Fruit fly (Drosophila melanogaster) whole organism, embryonic: Measurements from ENCODE around the gene Mettl4.

ENCODE experiments used
- Abd-B ChIP-seq: fragments of 200-800 bp; sonication (Bioruptor generic); optimal IDR thresholded peaks from 2 replicates; lab custom pipeline; 2018; ENCODE audit warnings: missing biosample characterization, mild to moderate bottlenecking, missing genetic modification characterization, moderate library complexity
- Awh ChIP-seq: fragments of 200-800 bp; sonication (Bioruptor generic); IDR thresholded peaks from 2 replicates; pipeline ENCODE4, ENCODE4 v1.3.6; 2022; ENCODE audit warnings: missing biosample characterization, missing genetic modification characterization
- Bdp1 ChIP-seq: fragments of 200-800 bp; sonication (Bioruptor generic); optimal IDR thresholded peaks from 3 replicates; lab custom pipeline; 2016; ENCODE audit warnings: missing biosample characterization, missing genetic modification characterization
- C15 ChIP-seq: fragments of 200-800 bp; sonication (Bioruptor generic); IDR thresholded peaks from 3 replicates; pipeline ENCODE4 v1.3.6; 2022; ENCODE audit warnings: missing biosample characterization, missing genetic modification characterization
- CG11560 ChIP-seq: fragments of 200-800 bp; sonication (Bioruptor generic); IDR thresholded peaks from 3 replicates; pipeline ENCODE4 v1.3.6; 2022; ENCODE audit warnings: missing biosample characterization, missing genetic modification characterization
- CG12104 ChIP-seq: fragments of 200-800 bp; sonication (Bioruptor generic); optimal IDR thresholded peaks from 3 replicates; lab custom pipeline; 2016; ENCODE audit warnings: missing biosample characterization, missing genetic modification characterization
- CG12236 ChIP-seq: fragments of 200-800 bp; sonication (Bioruptor generic); optimal IDR thresholded peaks from 2 replicates; lab custom pipeline; 2016; ENCODE audit warnings: missing biosample characterization, missing genetic modification characterization
- CG13624 ChIP-seq: fragments of 200-800 bp; sonication (Bioruptor generic); optimal IDR thresholded peaks from 2 replicates; lab custom pipeline; 2016; ENCODE audit warnings: missing biosample characterization, missing genetic modification characterization
- CG14050 ChIP-seq: fragments of 200-800 bp; sonication (Bioruptor generic); IDR thresholded peaks from 3 replicates; pipeline ENCODE4 v1.3.6; 2022; ENCODE audit warnings: missing biosample characterization, missing genetic modification characterization
- CG14441 ChIP-seq: fragments of 200-800 bp; sonication (Bioruptor generic); IDR thresholded peaks from 2 replicates; pipeline ENCODE4 v1.3.6; 2022; ENCODE audit warnings: missing biosample characterization, missing genetic modification characterization
- CG16863 ChIP-seq: fragments of 200-800 bp; sonication (Bioruptor generic); optimal IDR thresholded peaks from 3 replicates; lab custom pipeline; 2016; ENCODE audit warnings: missing biosample characterization, missing genetic modification characterization
- CG18599 ChIP-seq: fragments of 200-800 bp; sonication (Bioruptor generic); optimal IDR thresholded peaks from 3 replicates; lab custom pipeline; 2017; ENCODE audit warnings: missing biosample characterization, missing genetic modification characterization, mild to moderate bottlenecking, moderate library complexity, missing genetic modification reagents
- CG3163 ChIP-seq: fragments of 200-800 bp; sonication (Bioruptor generic); optimal IDR thresholded peaks from 3 replicates; lab custom pipeline; 2016; ENCODE audit warnings: missing biosample characterization, missing genetic modification characterization
- CG3847 ChIP-seq: fragments of 200-800 bp; sonication (Bioruptor generic); IDR thresholded peaks from 2 replicates; pipeline ENCODE4 v1.3.6; 2022; ENCODE audit warnings: missing biosample characterization, missing genetic modification characterization
- CG4282 ChIP-seq: fragments of 200-800 bp; sonication (Bioruptor generic); optimal IDR thresholded peaks from 2 replicates; lab custom pipeline; 2016; ENCODE audit warnings: missing biosample characterization, missing genetic modification characterization
- CG5245 ChIP-seq: fragments of 200-800 bp; sonication (Bioruptor generic); optimal IDR thresholded peaks from 3 replicates; lab custom pipeline; 2016; ENCODE audit warnings: missing biosample characterization, missing genetic modification characterization
- CG7928 ChIP-seq: fragments of 200-800 bp; sonication (Bioruptor generic); optimal IDR thresholded peaks from 2 replicates; lab custom pipeline; 2017; ENCODE audit warnings: missing biosample characterization, mild to moderate bottlenecking, missing genetic modification characterization
- CTCF ChIP-seq: fragments of 200-800 bp; sonication (Bioruptor generic); optimal IDR thresholded peaks from 2 replicates; lab custom pipeline; 2017; ENCODE audit warnings: missing biosample characterization, mild to moderate bottlenecking, missing genetic modification characterization, moderate library complexity
- Dbx ChIP-seq: fragments of 200-800 bp; sonication (Bioruptor generic); IDR thresholded peaks from 3 replicates; pipeline ENCODE4 v1.3.6; 2022; ENCODE audit warnings: missing biosample characterization, missing genetic modification characterization
- Doc3 ChIP-seq: fragments of 200-800 bp; sonication (Bioruptor generic); IDR thresholded peaks from 3 replicates; pipeline ENCODE4 v1.3.6; 2022; ENCODE audit warnings: missing biosample characterization, missing genetic modification characterization; ENCODE audit not compliant: partially characterized antibody
- Dref ChIP-seq: fragments of 200-800 bp; sonication (Bioruptor generic); IDR thresholded peaks from 2 replicates; pipeline ENCODE4 v1.3.6; 2022; ENCODE audit warnings: missing biosample characterization, missing genetic modification characterization
- Fer1 ChIP-seq: fragments of 200-800 bp; sonication (Bioruptor generic); optimal IDR thresholded peaks from 2 replicates; lab custom pipeline; 2017; ENCODE audit warnings: missing biosample characterization, mild to moderate bottlenecking, missing genetic modification characterization
- Fer3 ChIP-seq: fragments of 200-800 bp; sonication (Bioruptor generic); optimal IDR thresholded peaks from 2 replicates; lab custom pipeline; 2018; ENCODE audit warnings: missing biosample characterization, mild to moderate bottlenecking, missing genetic modification characterization, moderate library complexity
- MESR4 ChIP-seq: fragments of 200-800 bp; sonication (Bioruptor generic); optimal IDR thresholded peaks from 2 replicates; lab custom pipeline; 2018; ENCODE audit warnings: missing biosample characterization, mild to moderate bottlenecking, missing genetic modification characterization, moderate library complexity
- Max ChIP-seq: fragments of 200-800 bp; sonication (Bioruptor generic); optimal IDR thresholded peaks from 2 replicates; lab custom pipeline; 2016; ENCODE audit warnings: missing biosample characterization, mild to moderate bottlenecking, missing genetic modification characterization
- Ptx1 ChIP-seq: fragments of 200-800 bp; sonication (Bioruptor generic); IDR thresholded peaks from 2 replicates; pipeline ENCODE4 v1.3.6; 2022; ENCODE audit warnings: missing biosample characterization, missing genetic modification characterization
- Spps ChIP-seq: fragments of 200-800 bp; sonication (Bioruptor generic); optimal IDR thresholded peaks from 2 replicates; lab custom pipeline; 2018; ENCODE audit warnings: missing biosample characterization, mild to moderate bottlenecking, missing genetic modification characterization
- amos ChIP-seq: fragments of 200-800 bp; sonication (Bioruptor generic); IDR thresholded peaks from 2 replicates; pipeline ENCODE4 v1.3.6; 2022; ENCODE audit warnings: missing biosample characterization, missing genetic modification characterization; ENCODE audit not compliant: partially characterized antibody
- bab2 ChIP-seq: fragments of 200-800 bp; sonication (Bioruptor generic); optimal IDR thresholded peaks from 2 replicates; lab custom pipeline; 2016; ENCODE audit warnings: missing biosample characterization, missing genetic modification characterization
- crc ChIP-seq: fragments of 200-800 bp; sonication (Bioruptor generic); optimal IDR thresholded peaks from 2 replicates; lab custom pipeline; 2016; ENCODE audit warnings: missing biosample characterization, missing genetic modification characterization
- dysf ChIP-seq: fragments of 200-800 bp; sonication (Bioruptor generic); IDR thresholded peaks from 3 replicates; pipeline ENCODE4 v1.3.6; 2022; ENCODE audit warnings: missing biosample characterization, missing genetic modification characterization
- gce ChIP-seq: fragments of 200-800 bp; sonication (Bioruptor generic); IDR thresholded peaks from 3 replicates; pipeline ENCODE4 v1.3.6; 2022; ENCODE audit warnings: missing biosample characterization, missing genetic modification characterization
- inv ChIP-seq: fragments of 200-800 bp; sonication (Bioruptor generic); IDR thresholded peaks from 2 replicates; pipeline ENCODE4 v1.3.6; 2022; ENCODE audit warnings: missing biosample characterization, missing genetic modification characterization; ENCODE audit not compliant: partially characterized antibody
- jumu ChIP-seq: fragments of 200-800 bp; sonication (Bioruptor generic); optimal IDR thresholded peaks from 3 replicates; lab custom pipeline; 2016; ENCODE audit warnings: missing biosample characterization, missing genetic modification characterization
- kah ChIP-seq: fragments of 200-800 bp; sonication (Bioruptor generic); optimal IDR thresholded peaks from 2 replicates; lab custom pipeline; 2018; ENCODE audit warnings: missing biosample characterization, mild to moderate bottlenecking, missing genetic modification characterization
- kni ChIP-seq: fragments of 200-800 bp; sonication (Bioruptor generic); optimal IDR thresholded peaks from 3 replicates; lab custom pipeline; 2017; ENCODE audit warnings: mild to moderate bottlenecking, missing biosample characterization, missing genetic modification reagents, missing genetic modification characterization
- pan ChIP-seq, 4 experiments: fragments of >200 bp in 3 of 4; fragments of 200-800 bp in 1 of 4; sonication (Bioruptor generic) in 1 of 4; optimal IDR thresholded peaks in 3 of 4; IDR thresholded peaks in 1 of 4; 2 replicates each; pipeline versions ENCODE4 v1.3.6 to Lab custom; 2017 to 2022; ENCODE audit warnings: missing biosample characterization in 2 of 4, missing genetic modification characterization in 2 of 4, mixed read lengths in 1 of 4
- peb ChIP-seq: fragments of 200-800 bp; sonication (Bioruptor generic); IDR thresholded peaks from 2 replicates; pipeline ENCODE4 v1.3.6; 2022; ENCODE audit warnings: missing biosample characterization, missing genetic modification characterization
- phol ChIP-seq: fragments of 200-800 bp; sonication (Bioruptor generic); optimal IDR thresholded peaks from 3 replicates; lab custom pipeline; 2018; ENCODE audit warnings: missing biosample characterization, mild to moderate bottlenecking, missing genetic modification characterization, moderate library complexity
- ranshi ChIP-seq: fragments of 200-800 bp; sonication (Bioruptor generic); IDR thresholded peaks from 2 replicates; pipeline ENCODE4 v1.3.6; 2022; ENCODE audit warnings: missing biosample characterization, missing genetic modification characterization
- rib ChIP-seq: fragments of 200-800 bp; sonication (Bioruptor generic); IDR thresholded peaks from 2 replicates; pipeline ENCODE4 v1.3.6; 2022; ENCODE audit warnings: missing biosample characterization, missing genetic modification characterization
- row ChIP-seq: fragments of 200-800 bp; sonication (Bioruptor generic); IDR thresholded peaks from 3 replicates; pipeline ENCODE4 v1.3.6; 2022; ENCODE audit warnings: missing biosample characterization, missing genetic modification characterization
- slbo ChIP-seq: fragments of 200-800 bp; sonication (Bioruptor generic); IDR thresholded peaks from 2 replicates; pipeline ENCODE4 v1.3.6; 2022; ENCODE audit warnings: missing biosample characterization, missing genetic modification characterization
- slp2 ChIP-seq: fragments of 200-800 bp; sonication (Bioruptor generic); optimal IDR thresholded peaks from 2 replicates; lab custom pipeline; 2016; ENCODE audit warnings: missing biosample characterization, missing genetic modification characterization
- sob ChIP-seq: fragments of 200-800 bp; sonication (Bioruptor generic); IDR thresholded peaks from 2 replicates; pipeline ENCODE4 v1.3.6; 2022; ENCODE audit warnings: missing biosample characterization, missing genetic modification characterization
- tgo ChIP-seq: fragments of 200-800 bp; sonication (Bioruptor generic); IDR thresholded peaks from 3 replicates; pipeline ENCODE4 v1.3.6; 2022; ENCODE audit warnings: missing biosample characterization, missing genetic modification characterization
- tll ChIP-seq, 2 experiments: fragments of 200-800 bp in 1 of 2; fragments of >200 bp in 1 of 2; sonication (Bioruptor generic) in 1 of 2; optimal IDR thresholded peaks; 2 replicates each; lab custom pipeline; 2017 to 2019; ENCODE audit warnings: missing biosample characterization in 2 of 2, missing genetic modification characterization in 2 of 2, mild to moderate bottlenecking in 1 of 2, moderate library complexity in 1 of 2
- zf30C ChIP-seq: fragments of 200-800 bp; sonication (Bioruptor generic); optimal IDR thresholded peaks from 3 replicates; lab custom pipeline; 2018; ENCODE audit warnings: missing biosample characterization, mild to moderate bottlenecking, missing genetic modification characterization

Gene Mettl4

dm6 chr3R:16655494-16656493 is 4.8 kb upstream of the Mettl4 start, which contains the start of gene modSP (continued):
- TF ChIP-seq slp2 (GFP tag; lab: Kevin White, UChicago) (peak; percentile 6), CG4282 (GFP tag; lab: Kevin White, UChicago) (no peak), Dref (GFP tag; lab: Robert Waterston, UW) (peak; percentile 54), dysf (peak; percentile 34; the same call in 1 of the 3 replicates), CTCF (GFP tag; lab: Kevin White, UChicago) (peak; percentile 88), Spps (tag; lab: Kevin White, UChicago) (no peak), CG16863 (GFP tag; lab: Kevin White, UChicago) (peak; percentile 10), sob (peak; percentile 41; the same call in 1 of the 2 replicates), phol (tag; lab: Kevin White, UChicago) (peak; percentile 13), Dbx (GFP tag; lab: Robert Waterston, UW) (0 out of 3 replicates have a peak, but pooled peaks have one; percentile 31), tll (GFP tag; optimal IDR thresholded peaks at IDR 0.05; lab: Kevin White, UChicago) (no peak), jumu (GFP tag; lab: Kevin White, UChicago) (peak; percentile 18), Abd-B (GFP tag; lab: Kevin White, UChicago) (peak; percentile 7), CG11560 (tag; lab: Robert Waterston, UW) (peak; percentile 81; the same call in 2 of the 3 replicates), CG12236 (GFP tag; lab: Kevin White, UChicago) (peak; percentile 15), Max (GFP tag; lab: Kevin White, UChicago) (no peak), CG7928 (GFP tag; lab: Kevin White, UChicago) (no peak), Awh (0 out of 2 replicates have a peak, but pooled peaks have one; percentile 13), slbo (GFP tag; lab: Robert Waterston, UW) (peak; percentile 73), Fer3 (tag; lab: Kevin White, UChicago) (peak; percentile 6), kni (GFP tag; lab: Kevin White, UChicago) (peak; percentile 34), CG13624 (peak; percentile 36), tgo (no peak), Doc3 (GFP tag; lab: Robert Waterston, UW) (peak; percentile 49; the same call in 2 of the 3 replicates), CG14050 (GFP tag; lab: Robert Waterston, UW) (no peak; the same call in 2 of the 3 replicates), CG3163 (GFP tag; lab: Kevin White, UChicago) (peak; percentile 51), CG3847 (GFP tag; lab: Robert Waterston, UW) (peak; percentile 22; the same call in 1 of the 2 replicates), CG18599 (GFP tag; lab: Kevin White, UChicago) (peak; percentile 35), CG12104 (GFP tag; lab: Kevin White, UChicago) (peak; percentile 39), Ptx1 (GFP tag; lab: Robert Waterston, UW) (peak; percentile 45; the same call in 1 of the 2 replicates), CG5245 (GFP tag; lab: Kevin White, UChicago) (peak; percentile 4), ranshi (GFP tag; lab: Robert Waterston, UW) (peak; percentile 61), pan (optimal IDR thresholded peaks at IDR 0.05; lab: Kevin White, UChicago) (no peak), pan (GFP tag; optimal IDR thresholded peaks at IDR 0.05 in 1 of 2, IDR thresholded peaks at IDR 0.05 in 1 of 2) (peak in 1 of 2 experiments; percentile 61), kah (GFP tag; lab: Kevin White, UChicago) (no peak), peb (GFP tag; lab: Robert Waterston, UW) (no peak), MESR4 (GFP tag; lab: Kevin White, UChicago) (no peak), CG14441 (GFP tag; lab: Robert Waterston, UW) (peak; percentile 43; the same call in 1 of the 2 replicates), Bdp1 (no peak), crc (GFP tag; lab: Kevin White, UChicago) (peak; percentile 25), row (GFP tag; lab: Robert Waterston, UW) (peak; percentile 73), inv (peak; percentile 48; the same call in 1 of the 2 replicates), gce (no peak), rib (GFP tag; lab: Robert Waterston, UW) (no peak), zf30C (GFP tag; lab: Kevin White, UChicago) (peak; percentile 86), Fer1 (no peak), C15 (0 out of 3 replicates have a peak, but pooled peaks have one; percentile 13), amos (GFP tag; lab: Robert Waterston, UW) (peak; percentile 74), bab2 (GFP tag; lab: Kevin White, UChicago) (peak; percentile 37)
